Fruit fly (Drosophila melanogaster): ENCODE results near the gene CG43220.
A peak's percentile ranks its signal among the peaks of the same experiment; 100 is the strongest.

Gene CG43220

dm6 chr2L:17465915-17466677, 20.3 kb upstream of the CG43220 start (continued):
- TF ChIP-seq lov (optimal IDR thresholded peaks at IDR 0.05) (no peak), lov (GFP tag; IDR thresholded peaks at IDR 0.05) (peak; percentile 71; the same call in 2 of the 3 replicates), crol (GFP tag; IDR thresholded peaks at IDR 0.05) (peak; percentile 28; the same call in 1 of the 2 replicates), CG11085 (GFP tag; IDR thresholded peaks at IDR 0.05) (peak; percentile 51; the same call in 1 of the 2 replicates), CG17912 (GFP tag; optimal IDR thresholded peaks at IDR 0.05) (peak; percentile 9), mld (GFP tag; IDR thresholded peaks at IDR 0.05; ENCODE audit: partially characterized antibody) (no peak), CG14050 (GFP tag; IDR thresholded peaks at IDR 0.05) (peak; percentile 73), unpg (GFP tag; optimal IDR thresholded peaks at IDR 0.05) (peak; percentile 88), Sox100B (GFP tag; optimal IDR thresholded peaks at IDR 0.05) (peak; percentile 79), amos (GFP tag; IDR thresholded peaks at IDR 0.05; ENCODE audit: partially characterized antibody) (no peak), Max (GFP tag; optimal IDR thresholded peaks at IDR 0.05) (peak; percentile 68), CG1792 (GFP tag; optimal IDR thresholded peaks at IDR 0.05) (peak; percentile 83), CrebB (tag; optimal IDR thresholded peaks at IDR 0.05) (peak; percentile 75), Optix (GFP tag; IDR thresholded peaks at IDR 0.05) (peak; percentile 67; the same call in 2 of the 3 replicates), NFAT (GFP tag; IDR thresholded peaks at IDR 0.05) (peak; percentile 28; the same call in 1 of the 2 replicates), YL-1 (GFP tag; optimal IDR thresholded peaks at IDR 0.05) (no peak), ci (GFP tag; IDR thresholded peaks at IDR 0.05) (peak; percentile 92), Hey (tag; optimal IDR thresholded peaks at IDR 0.05) (no peak), CG1024 (GFP tag; IDR thresholded peaks at IDR 0.05) (peak; percentile 75), pan (optimal IDR thresholded peaks at IDR 0.05) (no peak), pan (GFP tag; optimal IDR thresholded peaks at IDR 0.05 in 1 of 2, IDR thresholded peaks at IDR 0.05 in 1 of 2) (peak in 1 of 2 experiments; percentile 74), Hand (GFP tag; optimal IDR thresholded peaks at IDR 0.05) (peak; percentile 80), CG13287 (GFP tag; IDR thresholded peaks at IDR 0.05; ENCODE audit: partially characterized antibody) (no peak), Ptx1 (GFP tag; IDR thresholded peaks at IDR 0.05) (peak; percentile 85), gem (tag; optimal IDR thresholded peaks at IDR 0.05) (peak; percentile 91), CG10267 (tag; optimal IDR thresholded peaks at IDR 0.05) (peak; percentile 79), Xbp1 (GFP tag; optimal IDR thresholded peaks at IDR 0.05) (peak; percentile 78), chif (GFP tag; optimal IDR thresholded peaks at IDR 0.05) (peak; percentile 84), CG11696 (GFP tag; IDR thresholded peaks at IDR 0.05) (peak; percentile 57), repo (GFP tag; optimal IDR thresholded peaks at IDR 0.05) (peak; percentile 70), lab (GFP tag; optimal IDR thresholded peaks at IDR 0.05) (peak; percentile 87), mam (GFP tag; optimal IDR thresholded peaks at IDR 0.05) (peak; percentile 82), pita (GFP tag; optimal IDR thresholded peaks at IDR 0.05) (no peak), inv (GFP tag; IDR thresholded peaks at IDR 0.05; ENCODE audit: partially characterized antibody) (no peak), Myb (GFP tag; optimal IDR thresholded peaks at IDR 0.05) (peak; percentile 49), CG9817 (tag; optimal IDR thresholded peaks at IDR 0.05) (peak; percentile 70), CG14860 (GFP tag; IDR thresholded peaks at IDR 0.05; ENCODE audit: partially characterized antibody) (no peak), CG7357 (GFP tag; IDR thresholded peaks at IDR 0.05) (peak; percentile 65; the same call in 1 of the 3 replicates), Camta (GFP tag; optimal IDR thresholded peaks at IDR 0.05) (peak; percentile 88), CG13424 (tag; optimal IDR thresholded peaks at IDR 0.05) (peak; percentile 87), pho (GFP tag; optimal IDR thresholded peaks at IDR 0.05) (peak; percentile 76), CG1529 (GFP tag; optimal IDR thresholded peaks at IDR 0.05) (peak; percentile 76), Sin3A (optimal IDR thresholded peaks at IDR 0.05) (no peak), Med (GFP tag) (peak; percentile 93), Oaz (GFP tag; IDR thresholded peaks at IDR 0.05) (peak; percentile 51; the same call in 1 of the 2 replicates), CG7928 (GFP tag; optimal IDR thresholded peaks at IDR 0.05) (peak; percentile 25), CG17328 (GFP tag; IDR thresholded peaks at IDR 0.05) (peak; percentile 86; the same call in 1 of the 2 replicates), CG2129 (GFP tag; IDR thresholded peaks at IDR 0.05; ENCODE audit: partially characterized antibody) (no peak), CG17385 (GFP tag; optimal IDR thresholded peaks at IDR 0.05) (peak; percentile 78)
